Fruit fly (Drosophila melanogaster) whole organism, pupa: ENCODE results near the gene CG11892.

Experiments used
- CG34367 ChIP-seq: fragments of 200-800 bp; sonication (Bioruptor generic); optimal IDR thresholded peaks from 2 replicates; lab custom pipeline; 2018; ENCODE audit warnings: missing biosample characterization, mild to moderate bottlenecking, missing genetic modification characterization
- CG8301 ChIP-seq: fragments of 200-800 bp; sonication (Bioruptor generic); optimal IDR thresholded peaks from 2 replicates; lab custom pipeline; 2018; ENCODE audit warnings: missing biosample characterization, mild to moderate bottlenecking, missing genetic modification characterization
- Ets98B ChIP-seq: fragments of 200-800 bp; sonication (Bioruptor generic); IDR thresholded peaks from 2 replicates; pipeline ENCODE4 v1.3.6; 2022; ENCODE audit warnings: missing biosample characterization, missing genetic modification characterization

DNA sequence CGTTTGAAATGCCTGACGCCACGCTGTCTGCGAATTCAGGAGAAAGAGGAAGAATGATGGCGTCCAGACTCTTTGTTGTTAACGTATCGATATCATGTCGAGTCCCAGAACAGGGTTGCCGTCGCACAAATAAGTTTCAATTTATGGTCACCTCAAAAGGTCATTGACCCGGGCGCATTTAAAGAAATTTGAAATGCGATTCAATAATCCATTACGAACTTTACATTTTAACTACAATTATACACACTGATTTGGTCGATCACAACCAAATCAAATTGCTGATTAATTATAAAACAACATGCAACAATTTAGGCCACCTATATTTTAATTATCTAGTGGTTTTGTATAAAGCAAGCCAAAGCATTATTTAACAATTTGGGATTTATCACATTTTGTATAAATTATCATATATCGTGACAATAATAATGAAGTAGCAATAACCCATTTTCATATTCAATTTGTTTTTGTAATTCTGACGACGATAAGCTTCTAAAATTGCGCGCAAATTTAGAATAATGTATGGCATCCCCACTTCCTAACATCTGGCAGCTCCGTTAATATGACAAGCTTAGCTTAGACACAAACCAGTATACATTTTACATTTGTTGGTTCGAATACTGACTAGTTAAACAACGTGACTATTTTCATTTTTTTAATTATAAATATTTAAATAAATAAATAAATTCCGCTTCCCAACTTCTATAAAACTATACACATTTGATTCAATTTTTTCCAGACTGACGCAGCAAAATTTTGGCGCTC lies 36.1 kb upstream of the CG11892 start, which contains the start of gene bam:
- TF ChIP-seq Ets98B (GFP tag; lab: Robert Waterston, UW) (no peak), CG8301 (tag; lab: Kevin White, UChicago) (no peak), CG34367 (tag; lab: Kevin White, UChicago) (no peak)
